Worm (Caenorhabditis elegans): ENCODE data around the gene gap-2.

DNA sequence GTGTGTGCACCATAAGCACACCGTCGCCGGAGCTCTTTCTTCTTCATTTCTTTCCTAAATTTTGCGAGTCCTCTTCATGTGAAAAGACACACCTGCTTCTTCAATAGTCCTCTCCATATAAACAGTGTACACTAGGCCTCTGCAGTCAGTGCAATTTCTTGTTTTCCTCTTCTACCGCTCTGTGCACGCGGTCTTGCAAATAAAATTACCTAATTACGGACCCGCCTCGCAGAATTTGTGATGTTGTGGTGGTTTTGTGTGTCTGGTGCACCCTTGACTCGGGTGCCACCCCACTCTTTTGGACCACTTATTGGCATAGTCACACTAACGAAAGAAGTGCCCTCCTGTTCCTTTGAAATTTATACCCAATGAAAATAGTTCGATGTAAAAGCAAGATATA, 37.7 kb downstream of the gap-2 start:
- TF ChIP-seq him-1 (tag; optimal IDR thresholded peaks at IDR 0.05) (no peak), dao-5 (tag; optimal IDR thresholded peaks at IDR 0.05) (no peak)

Measured in whole organism, L4/young adult.